Worm (Caenorhabditis elegans) whole organism, mixed stage, embryonic: ENCODE measurements around the gene ptr-18.

Experiments used
- M03D4.4 ChIP-seq: sonication (generic microtip); optimal IDR thresholded peaks from 2 replicates; lab custom pipeline; 2017; ENCODE audit warnings: mild to moderate bottlenecking, missing genetic modification characterization, missing compliant biosample characterization
- ceh-43 ChIP-seq: fragments of 200-800 bp; sonication (Bioruptor generic); optimal IDR thresholded peaks from 2 replicates; lab custom pipeline; 2018; ENCODE audit warnings: mild to moderate bottlenecking, missing genetic modification characterization, moderate library complexity, missing compliant biosample characterization
- ceh-83 ChIP-seq: fragments of 200-800 bp; sonication (Bioruptor generic); optimal IDR thresholded peaks from 2 replicates; lab custom pipeline; 2018; ENCODE audit warnings: mild to moderate bottlenecking, missing genetic modification characterization, missing compliant biosample characterization
- ces-1 ChIP-seq: fragments of 150-350 bp; optimal IDR thresholded peaks from 2 replicates; lab custom pipeline; 2014; ENCODE audit warnings: missing biosample characterization, missing genetic modification reagents, missing genetic modification characterization
- cnd-1 ChIP-seq: fragments of 200-800 bp; sonication (Bioruptor generic); optimal IDR thresholded peaks from 2 replicates; lab custom pipeline; 2018; ENCODE audit warnings: mild to moderate bottlenecking, missing genetic modification characterization, missing compliant biosample characterization
- elt-1 ChIP-seq: sonication (generic microtip); optimal IDR thresholded peaks from 2 replicates; lab custom pipeline; 2017; ENCODE audit warnings: missing genetic modification characterization, mild to moderate bottlenecking, missing compliant biosample characterization, antibody characterized with exemption, moderate library complexity, borderline replicate concordance; ENCODE audit not compliant: insufficient read depth
- elt-3 ChIP-seq: fragments of 150-350 bp; optimal IDR thresholded peaks from 2 replicates; lab custom pipeline; 2014; ENCODE audit warnings: missing biosample characterization, missing genetic modification characterization
- flh-1 ChIP-seq: fragments of 200-800 bp; sonication (Bioruptor generic); optimal IDR thresholded peaks from 2 replicates; lab custom pipeline; 2018; ENCODE audit warnings: mild to moderate bottlenecking, missing genetic modification characterization, moderate library complexity, missing compliant biosample characterization
- lin-13 ChIP-seq: fragments of 150-350 bp; optimal IDR thresholded peaks from 2 replicates; lab custom pipeline; 2014; ENCODE audit warnings: missing biosample characterization, missing genetic modification characterization
- lin-32 ChIP-seq: fragments of 200-800 bp; sonication (Bioruptor generic); optimal IDR thresholded peaks from 2 replicates; lab custom pipeline; 2018; ENCODE audit warnings: mild to moderate bottlenecking, missing genetic modification characterization, missing compliant biosample characterization
- mep-1 ChIP-seq: fragments of 150-350 bp; optimal IDR thresholded peaks from 2 replicates; lab custom pipeline; 2017; ENCODE audit warnings: missing biosample characterization, missing genetic modification reagents, missing genetic modification characterization, inconsistent platforms
- mls-2 ChIP-seq: sonication (generic microtip); optimal IDR thresholded peaks from 2 replicates; lab custom pipeline; 2016; ENCODE audit warnings: mild to moderate bottlenecking, missing genetic modification characterization, moderate library complexity, missing compliant biosample characterization
- nhr-12 ChIP-seq: fragments of 150-350 bp; optimal IDR thresholded peaks from 2 replicates; lab custom pipeline; 2014; ENCODE audit warnings: missing biosample characterization, missing genetic modification characterization
- nhr-2 ChIP-seq: fragments of 150-350 bp; optimal IDR thresholded peaks from 2 replicates; lab custom pipeline; 2014; ENCODE audit warnings: missing biosample characterization, missing genetic modification characterization
- nhr-28 ChIP-seq: fragments of 150-350 bp; optimal IDR thresholded peaks from 2 replicates; lab custom pipeline; 2014; ENCODE audit warnings: missing biosample characterization, missing genetic modification characterization
- sem-2 ChIP-seq: fragments of 200-800 bp; sonication (Bioruptor generic); optimal IDR thresholded peaks from 2 replicates; lab custom pipeline; 2018; ENCODE audit warnings: mild to moderate bottlenecking, missing genetic modification characterization, missing compliant biosample characterization
- sptf-1 ChIP-seq: sonication (generic microtip); optimal IDR thresholded peaks from 2 replicates; lab custom pipeline; 2017; ENCODE audit warnings: mild to moderate bottlenecking, missing genetic modification characterization, moderate library complexity, missing compliant biosample characterization
- tbx-8 ChIP-seq: fragments of 200-800 bp; sonication (Bioruptor generic); optimal IDR thresholded peaks from 2 replicates; lab custom pipeline; 2018; ENCODE audit warnings: mild to moderate bottlenecking, missing genetic modification characterization, moderate library complexity, missing compliant biosample characterization
- unc-120 ChIP-seq: sonication (generic microtip); optimal IDR thresholded peaks from 2 replicates; lab custom pipeline; 2017; ENCODE audit warnings: missing genetic modification characterization, missing compliant biosample characterization; ENCODE audit not compliant: poor library complexity, severe bottlenecking
- unc-39 ChIP-seq: fragments of 150-350 bp; optimal IDR thresholded peaks from 2 replicates; lab custom pipeline; 2014; ENCODE audit warnings: missing biosample characterization, missing genetic modification characterization
- unc-62 ChIP-seq: fragments of 150-350 bp; optimal IDR thresholded peaks from 2 replicates; lab custom pipeline; 2014; ENCODE audit warnings: missing biosample characterization, missing genetic modification reagents, missing genetic modification characterization
- zip-8 ChIP-seq: fragments of 150-350 bp; optimal IDR thresholded peaks from 2 replicates; lab custom pipeline; 2014; ENCODE audit warnings: missing biosample characterization, missing genetic modification characterization
- ztf-11 ChIP-seq: fragments of 150-350 bp; optimal IDR thresholded peaks from 2 replicates; lab custom pipeline; 2014; ENCODE audit warnings: missing biosample characterization, missing genetic modification characterization

Gene ptr-18

DNA sequence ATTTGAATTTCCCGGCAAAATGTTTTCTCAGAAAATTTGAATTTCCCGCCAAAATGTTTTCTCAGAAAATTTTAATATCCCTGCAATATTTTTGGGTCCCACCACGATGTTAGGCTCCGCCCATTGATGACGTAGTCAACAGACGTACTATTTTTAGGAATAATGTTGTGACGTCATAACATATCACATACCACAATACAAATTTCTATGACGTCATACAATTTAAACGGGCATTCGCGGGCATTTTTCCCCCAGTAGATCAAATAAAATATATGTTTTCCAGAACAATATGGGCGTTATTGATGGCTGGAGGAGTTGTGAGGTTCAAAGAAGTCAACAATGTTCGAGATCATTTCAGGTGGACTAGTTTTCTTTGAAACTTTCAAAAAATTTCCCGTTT lies 928 bp downstream of the ptr-18 start:
- no peak for TF ChIP-seq lin-13 (tag; lab: Kevin White, UChicago)
- TF ChIP-seq nhr-28: no peak
- TF ChIP-seq zip-8 (tag; lab: Kevin White, UChicago): peak; percentile 100

- TF ChIP-seq ceh-83 (GFP tag; lab: Kevin White, UChicago): peak; percentile 56
- no peak for TF ChIP-seq mep-1 (tag; lab: Kevin White, UChicago)
Observed at ce11 chrII:12968448-12968969, 3.2 kb downstream of the ptr-18 start.

ce11 chrII:12969622-12970021 lies 4.3 kb downstream of the ptr-18 start, which contains the start of gene Y38F1A.4:
Y38F1A.4 (minus strand) TSS chrII:12969722.
- TF ChIP-seq ces-1: no peak
- peak; percentile 1 for TF ChIP-seq zip-8 (tag; lab: Kevin White, UChicago)
- TF ChIP-seq, all 35 proteins: peak for 1

- TF ChIP-seq flh-1 (GFP tag; lab: Kevin White, UChicago): no peak
- TF ChIP-seq ceh-43 (GFP tag; lab: Kevin White, UChicago): no peak
- peak; percentile 99 for TF ChIP-seq nhr-2
- TF ChIP-seq nhr-12: no peak
- no peak for TF ChIP-seq elt-3
- peak; percentile 23 for TF ChIP-seq ceh-83 (GFP tag; lab: Kevin White, UChicago)
- peak; percentile 96 for TF ChIP-seq zip-8 (tag; lab: Kevin White, UChicago)
- peak; percentile 46 for TF ChIP-seq unc-62
- TF ChIP-seq mls-2: no peak
Observed at ce11 chrII:12978658-12979057, 13.3 kb downstream of the ptr-18 start.

- TF ChIP-seq elt-1 (tag; lab: Kevin White, UChicago) (peak; percentile 18), unc-120 (tag; lab: Kevin White, UChicago) (no peak), ztf-11 (tag; lab: Kevin White, UChicago) (no peak)
- TF ChIP-seq, all 35 proteins: peak for 1
Observed at ce11 chrII:12980212-12980611, 14.9 kb downstream of the ptr-18 start, which contains the start of gene cyd-1. cyd-1 (plus strand) TSS chrII:12980591.

DNA sequence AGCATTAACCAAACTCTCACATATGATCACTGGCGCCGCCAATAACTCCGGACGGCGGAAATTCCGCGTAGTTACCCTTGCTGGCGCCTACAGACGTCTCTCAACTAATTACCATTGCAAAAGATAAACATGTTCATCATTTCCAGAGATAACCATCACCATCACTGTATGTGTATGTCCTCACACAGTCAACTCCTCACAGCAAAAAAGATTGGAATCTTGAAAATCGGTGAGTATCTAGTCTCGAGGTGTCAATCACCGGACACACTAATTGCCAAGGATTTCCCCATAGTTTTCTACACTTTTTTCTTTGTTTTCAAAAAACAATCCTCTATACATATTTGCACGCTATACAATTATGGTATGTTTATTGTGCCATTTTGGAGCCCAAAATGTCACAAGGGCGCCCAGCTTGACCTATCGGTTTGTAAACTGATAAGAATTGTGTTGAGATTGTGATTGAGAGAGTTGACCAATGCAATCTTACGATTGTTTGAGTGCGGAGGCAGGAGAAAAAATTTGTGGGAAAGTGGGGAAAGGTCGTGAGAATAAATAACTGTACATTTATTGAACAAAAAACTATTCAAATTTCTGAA lies 16.7 kb downstream of the ptr-18 start:
- TF ChIP-seq mep-1 (tag; lab: Kevin White, UChicago) (no peak), unc-62 (peak; percentile 55), elt-1 (tag; lab: Kevin White, UChicago) (peak; percentile 86)
- TF ChIP-seq, all 35 proteins: peak for 2

ce11 chrII:12982830-12983229 lies 17.5 kb downstream of the ptr-18 start:
- TF ChIP-seq ces-1: no peak
- no peak for TF ChIP-seq elt-1 (tag; lab: Kevin White, UChicago)
- TF ChIP-seq nhr-12: no peak
- TF ChIP-seq ztf-11 (tag; lab: Kevin White, UChicago): no peak
- TF ChIP-seq unc-62: no peak

- TF ChIP-seq ceh-43 (GFP tag; lab: Kevin White, UChicago) (no peak), nhr-2 (peak; percentile 58), nhr-28 (no peak), flh-1 (GFP tag; lab: Kevin White, UChicago) (no peak), M03D4.4 (tag; lab: Kevin White, UChicago) (no peak), mls-2 (no peak), lin-32 (GFP tag; lab: Kevin White, UChicago) (peak; percentile 90), cnd-1 (tag; lab: Kevin White, UChicago) (peak; percentile 47), nhr-12 (no peak), zip-8 (tag; lab: Kevin White, UChicago) (peak; percentile 15), sem-2 (GFP tag; lab: Kevin White, UChicago) (no peak), sptf-1 (tag; lab: Kevin White, UChicago) (no peak), ceh-83 (GFP tag; lab: Kevin White, UChicago) (no peak), tbx-8 (GFP tag; lab: Kevin White, UChicago) (no peak), unc-39 (tag; lab: Kevin White, UChicago) (no peak)
Observed at ce11 chrII:12984709-12985108, 19.4 kb downstream of the ptr-18 start.
